Worm (Caenorhabditis elegans): ENCODE measurements around the gene F11G11.4.

ce11 chrII:4818780-4819179 is 41.6 kb upstream of the F11G11.4 start:
- no peak for TF ChIP-seq klf-2 (GFP tag; conservative IDR thresholded peaks at IDR 0.05)
- no peak for TF ChIP-seq ref-1 (GFP tag; conservative IDR thresholded peaks at IDR 0.05)
- TF ChIP-seq ztf-29 (GFP tag; IDR thresholded peaks at IDR 0.05): no peak
